Worm (Caenorhabditis elegans): Measurements from ENCODE around the gene F19B10.4.

The F19B10.4 gene

ce11 chrII:3711047-3711446 is 51.2 kb downstream of the F19B10.4 start, which contains the start of gene fbxc-53:
TSS of gene fbxc-53 (plus strand) at chrII:3711291.
- no peak for TF ChIP-seq unc-62 (GFP tag; optimal IDR thresholded peaks at IDR 0.05)
